Worm (Caenorhabditis elegans) whole organism, late embryonic: ENCODE data around the gene F47B10.6.

Experiments
- C38D4.7 ChIP-seq: fragments of 200-800 bp; sonication (Bioruptor generic); optimal IDR thresholded peaks from 2 replicates; lab custom pipeline; 2018; ENCODE audit warnings: mild to moderate bottlenecking, missing genetic modification characterization, moderate library complexity, missing compliant biosample characterization
- F13H6.1 ChIP-seq: sonication (generic microtip); optimal IDR thresholded peaks from 2 replicates; lab custom pipeline; 2016; ENCODE audit warnings: missing genetic modification characterization, missing compliant biosample characterization
- K09A11.1 ChIP-seq: sonication (generic microtip); optimal IDR thresholded peaks from 2 replicates; lab custom pipeline; 2017; ENCODE audit warnings: antibody characterized with exemption, mild to moderate bottlenecking, missing genetic modification characterization, missing compliant biosample characterization; ENCODE audit not compliant: insufficient read depth
- Y22D7AL.16 ChIP-seq: sonication (generic microtip); optimal IDR thresholded peaks from 2 replicates; lab custom pipeline; 2016; ENCODE audit warnings: missing genetic modification characterization, missing compliant biosample characterization
- ceh-14 ChIP-seq: sonication (generic microtip); optimal IDR thresholded peaks from 2 replicates; lab custom pipeline; 2016; ENCODE audit warnings: missing genotype, missing genetic modification characterization, missing compliant biosample characterization
- ceh-18 ChIP-seq: sonication (generic microtip); optimal IDR thresholded peaks from 2 replicates; lab custom pipeline; 2016; ENCODE audit warnings: missing genetic modification characterization, missing compliant biosample characterization
- ceh-19 ChIP-seq: fragments of 200-800 bp; sonication (Bioruptor generic); optimal IDR thresholded peaks from 2 replicates; lab custom pipeline; 2018; ENCODE audit warnings: mild to moderate bottlenecking, missing genetic modification characterization, missing compliant biosample characterization
- ceh-2 ChIP-seq: sonication (generic microtip); optimal IDR thresholded peaks from 2 replicates; lab custom pipeline; 2016; ENCODE audit warnings: missing genotype, missing genetic modification characterization, missing compliant biosample characterization
- ceh-22 ChIP-seq: sonication (generic microtip); optimal IDR thresholded peaks from 2 replicates; lab custom pipeline; 2017; ENCODE audit warnings: missing biosample characterization, missing genetic modification characterization
- ceh-30 ChIP-seq: fragments of 150-350 bp; optimal IDR thresholded peaks from 2 replicates; lab custom pipeline; 2014; ENCODE audit warnings: missing biosample characterization, missing genetic modification characterization
- ceh-31 ChIP-seq: sonication (generic microtip); optimal IDR thresholded peaks from 2 replicates; lab custom pipeline; 2016; ENCODE audit warnings: missing genetic modification characterization, missing compliant biosample characterization
- ceh-34 ChIP-seq: sonication (generic microtip); optimal IDR thresholded peaks from 2 replicates; lab custom pipeline; 2016; ENCODE audit warnings: mild to moderate bottlenecking, missing genetic modification characterization, missing compliant biosample characterization
- ceh-45 ChIP-seq: fragments of 200-800 bp; sonication (Bioruptor generic); IDR thresholded peaks from 2 replicates; pipeline ENCODE4 v1.3.6; 2022; ENCODE audit warnings: missing genetic modification reagents, missing genetic modification characterization, missing compliant biosample characterization
- ceh-6 ChIP-seq: fragments of 200-800 bp; sonication (Bioruptor generic); optimal IDR thresholded peaks from 2 replicates; lab custom pipeline; 2018; ENCODE audit warnings: mild to moderate bottlenecking, missing genetic modification characterization, missing compliant biosample characterization
- che-1 ChIP-seq: sonication (generic microtip); optimal IDR thresholded peaks from 2 replicates; lab custom pipeline; 2016; ENCODE audit warnings: mild to moderate bottlenecking, missing genetic modification characterization, missing compliant biosample characterization
- elt-2 ChIP-seq: sonication (generic microtip); optimal IDR thresholded peaks from 2 replicates; lab custom pipeline; 2016; ENCODE audit warnings: missing genetic modification reagents, missing genetic modification characterization, missing compliant biosample characterization
- ets-4 ChIP-seq: sonication (generic microtip); optimal IDR thresholded peaks from 2 replicates; lab custom pipeline; 2016; ENCODE audit warnings: missing genetic modification characterization, missing compliant biosample characterization
- fkh-10 ChIP-seq: fragments of 150-350 bp; optimal IDR thresholded peaks from 2 replicates; lab custom pipeline; 2014; ENCODE audit warnings: missing biosample characterization, missing genetic modification reagents, missing genetic modification characterization
- fkh-6 ChIP-seq: sonication (generic microtip); optimal IDR thresholded peaks from 2 replicates; lab custom pipeline; 2016; ENCODE audit warnings: missing genetic modification characterization, missing compliant biosample characterization
- gmeb-2 ChIP-seq: sonication (generic microtip); optimal IDR thresholded peaks from 2 replicates; lab custom pipeline; 2016; ENCODE audit warnings: missing genetic modification characterization, inconsistent platforms, missing compliant biosample characterization
- hlh-13 ChIP-seq: fragments of 200-800 bp; sonication (Bioruptor generic); optimal IDR thresholded peaks from 2 replicates; lab custom pipeline; 2018; ENCODE audit warnings: mild to moderate bottlenecking, missing genetic modification characterization, missing compliant biosample characterization
- hlh-15 ChIP-seq: sonication (generic microtip); optimal IDR thresholded peaks from 2 replicates; lab custom pipeline; 2016; ENCODE audit warnings: missing genetic modification characterization, missing compliant biosample characterization
- hlh-30 ChIP-seq: sonication (generic microtip); optimal IDR thresholded peaks from 2 replicates; lab custom pipeline; 2017; ENCODE audit warnings: antibody characterized with exemption, missing genetic modification characterization, missing compliant biosample characterization; ENCODE audit not compliant: insufficient read depth
- hlh-6 ChIP-seq: sonication (generic microtip); optimal IDR thresholded peaks from 2 replicates; lab custom pipeline; 2016; ENCODE audit warnings: missing genotype, missing genetic modification characterization, missing compliant biosample characterization
- lim-6 ChIP-seq: sonication (generic microtip); optimal IDR thresholded peaks from 2 replicates; lab custom pipeline; 2016; ENCODE audit warnings: missing genetic modification characterization, missing compliant biosample characterization
- mec-3 ChIP-seq: sonication (generic microtip); optimal IDR thresholded peaks from 2 replicates; lab custom pipeline; 2016; ENCODE audit warnings: borderline replicate concordance, missing genetic modification characterization, missing compliant biosample characterization
- nfya-1 ChIP-seq: sonication (generic microtip); optimal IDR thresholded peaks from 2 replicates; lab custom pipeline; 2017; ENCODE audit warnings: missing genetic modification characterization, mild to moderate bottlenecking, missing compliant biosample characterization, antibody characterized with exemption, moderate library complexity
- nhr-11 ChIP-seq: fragments of 150-350 bp; optimal IDR thresholded peaks from 2 replicates; lab custom pipeline; 2014; ENCODE audit warnings: missing biosample characterization, missing genetic modification characterization
- nhr-232 ChIP-seq: sonication (generic microtip); optimal IDR thresholded peaks from 2 replicates; lab custom pipeline; 2016; ENCODE audit warnings: missing genetic modification characterization, missing compliant biosample characterization
- odd-2 ChIP-seq: sonication (generic microtip); optimal IDR thresholded peaks from 2 replicates; lab custom pipeline; 2017; ENCODE audit warnings: antibody characterized with exemption, mild to moderate bottlenecking, missing genetic modification characterization, missing compliant biosample characterization
- pag-3 ChIP-seq: sonication (generic microtip); optimal IDR thresholded peaks from 2 replicates; lab custom pipeline; 2016; ENCODE audit warnings: missing compliant biosample characterization, missing genetic modification characterization, borderline replicate concordance
- pat-9 ChIP-seq: fragments of 200-800 bp; sonication (Bioruptor generic); optimal IDR thresholded peaks from 2 replicates; lab custom pipeline; 2018; ENCODE audit warnings: mild to moderate bottlenecking, missing genetic modification characterization, moderate library complexity, missing compliant biosample characterization
- pax-1 ChIP-seq: fragments of 150-350 bp; optimal IDR thresholded peaks from 2 replicates; lab custom pipeline; 2014; ENCODE audit warnings: missing biosample characterization, missing genetic modification characterization
- pha-2 ChIP-seq: sonication (generic microtip); optimal IDR thresholded peaks from 2 replicates; lab custom pipeline; 2017; ENCODE audit warnings: mild to moderate bottlenecking, missing genetic modification characterization, missing compliant biosample characterization
- pqm-1 ChIP-seq: sonication (generic microtip); optimal IDR thresholded peaks from 2 replicates; lab custom pipeline; 2016; ENCODE audit warnings: missing genetic modification characterization, missing compliant biosample characterization
- pros-1 ChIP-seq: fragments of 150-350 bp; optimal IDR thresholded peaks from 2 replicates; lab custom pipeline; 2014; ENCODE audit warnings: missing biosample characterization, missing genetic modification reagents, missing genetic modification characterization
- sox-2 ChIP-seq: fragments of 200-800 bp; sonication (Bioruptor generic); IDR thresholded peaks from 2 replicates; pipeline ENCODE4 v1.3.6; 2022; ENCODE audit warnings: missing genetic modification reagents, missing genetic modification characterization, missing compliant biosample characterization
- sox-4 ChIP-seq: sonication (generic microtip); optimal IDR thresholded peaks from 2 replicates; lab custom pipeline; 2017; ENCODE audit warnings: mild to moderate bottlenecking, missing genetic modification characterization, inconsistent platforms, missing compliant biosample characterization
- tbx-2 ChIP-seq: sonication (generic microtip); optimal IDR thresholded peaks from 2 replicates; lab custom pipeline; 2016; ENCODE audit warnings: missing genetic modification characterization, missing compliant biosample characterization
- ttx-3 ChIP-seq: sonication (generic microtip); optimal IDR thresholded peaks from 2 replicates; lab custom pipeline; 2016; ENCODE audit warnings: missing genetic modification reagents, missing genetic modification characterization, missing compliant biosample characterization
- unc-3 ChIP-seq, 2 experiments: fragments of 200-800 bp in 1 of 2; sonication (Bioruptor generic) in 1 of 2; sonication (generic microtip) in 1 of 2; conservative IDR thresholded peaks in 1 of 2; optimal IDR thresholded peaks in 1 of 2; 2 replicates each; pipeline versions ENCODE4 v1.3.6 to Lab custom; 2016 to 2022; ENCODE audit warnings: missing compliant biosample characterization in 2 of 2, missing genetic modification characterization in 2 of 2, missing genetic modification reagents in 1 of 2
- unc-42 ChIP-seq: sonication (generic microtip); optimal IDR thresholded peaks from 2 replicates; lab custom pipeline; 2016; ENCODE audit warnings: missing genotype, missing genetic modification characterization, missing compliant biosample characterization
- unc-55 ChIP-seq: sonication (generic microtip); optimal IDR thresholded peaks from 2 replicates; lab custom pipeline; 2017; ENCODE audit warnings: missing biosample characterization, missing genetic modification reagents, missing genetic modification characterization
- unc-86 ChIP-seq: sonication (generic microtip); optimal IDR thresholded peaks from 2 replicates; lab custom pipeline; 2016; ENCODE audit warnings: missing genetic modification characterization, missing compliant biosample characterization

F47B10.6 gene

DNA sequence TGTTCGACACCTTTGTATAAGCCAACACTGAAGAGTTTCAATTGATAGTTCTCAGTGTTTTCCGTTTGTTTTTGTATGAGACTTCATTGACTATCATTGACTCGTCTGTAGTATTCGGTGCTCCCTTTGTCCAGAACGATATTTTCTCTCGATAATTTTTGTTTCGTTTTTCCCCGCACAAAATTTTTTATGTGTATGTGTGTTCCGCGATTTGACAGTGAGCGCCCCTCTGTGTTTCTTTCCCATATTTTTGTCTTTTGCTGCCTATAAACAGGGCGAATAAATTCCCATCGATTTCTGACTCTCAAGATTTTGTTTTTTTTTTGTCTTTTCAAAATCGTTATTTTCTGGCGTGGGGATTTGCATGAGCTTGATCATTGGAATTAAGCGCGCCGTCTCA, 5.1 kb upstream of the F47B10.6 start, which contains the start of gene T21E8.7:
Gene T21E8.7, plus strand, starts transcription at position 301 of the 400 bp plus-strand sequence.
- TF ChIP-seq ceh-18 (no peak), nhr-11 (no peak), sox-2 (GFP tag; lab: Robert Waterston, UW) (no peak), pag-3 (tag; lab: Kevin White, UChicago) (no peak), ceh-30 (tag; lab: Kevin White, UChicago) (no peak), unc-86 (tag; lab: Kevin White, UChicago) (no peak), pha-2 (tag; lab: Kevin White, UChicago) (no peak), F13H6.1 (tag; lab: Kevin White, UChicago) (no peak), ceh-6 (GFP tag; lab: Kevin White, UChicago) (no peak), ceh-34 (tag; lab: Kevin White, UChicago) (no peak), hlh-30 (no peak), pax-1 (tag; lab: Kevin White, UChicago) (no peak), ceh-19 (GFP tag; lab: Kevin White, UChicago) (no peak), ceh-14 (tag; lab: Kevin White, UChicago) (no peak), Y22D7AL.16 (tag; lab: Kevin White, UChicago) (no peak), tbx-2 (no peak), nhr-232 (tag; lab: Kevin White, UChicago) (no peak), ttx-3 (tag; lab: Kevin White, UChicago) (no peak), fkh-6 (tag; lab: Kevin White, UChicago) (no peak)
- TF ChIP-seq, all 69 proteins: peak for 0

DNA sequence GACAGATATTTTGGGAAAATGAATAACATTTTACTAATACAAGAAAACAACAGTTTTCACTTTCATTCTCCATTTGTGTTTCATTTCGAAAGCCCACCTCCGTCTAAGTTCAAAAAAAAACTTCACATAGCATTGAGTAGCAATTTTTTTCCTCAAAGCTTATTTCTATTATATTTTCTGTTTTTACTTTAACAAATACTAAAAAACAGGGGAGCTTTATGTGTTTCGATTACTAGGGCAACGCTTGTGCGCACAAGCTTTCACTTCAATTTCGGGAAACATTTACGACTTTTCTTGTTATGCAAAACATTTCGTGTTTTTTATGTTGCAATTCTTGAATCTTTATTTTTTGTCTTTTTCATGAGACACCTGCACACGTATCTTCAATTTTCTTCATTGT, 2.4 kb upstream of the F47B10.6 start, which contains the start of gene T21E8.5:
Gene T21E8.5, plus strand, starts transcription at position 301 of the 400 bp plus-strand sequence.
- TF ChIP-seq ceh-22 (no peak), gmeb-2 (tag; lab: Kevin White, UChicago) (no peak)

DNA sequence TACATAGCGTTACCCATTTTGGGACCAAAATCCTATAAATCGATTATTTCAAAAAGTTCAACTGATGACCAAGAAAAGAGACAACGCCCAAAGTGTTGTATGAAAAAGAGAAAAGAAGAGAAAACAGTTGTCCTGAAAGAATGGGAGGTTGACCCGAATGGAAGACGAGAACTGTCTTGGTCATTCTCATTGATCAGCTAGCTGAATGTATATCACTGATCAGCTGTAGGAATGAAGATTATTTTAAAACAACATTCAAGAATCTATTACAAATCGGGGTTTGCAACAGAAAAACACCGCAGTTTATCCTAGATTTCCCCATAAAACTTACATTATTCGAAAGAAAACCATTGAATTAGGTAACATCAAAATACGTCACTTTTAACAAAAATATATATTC, 2.2 kb downstream of the F47B10.6 start, which contains the start of gene F47B10.5:
Gene F47B10.5, minus strand, starts transcription at position 101 of the 400 bp plus-strand sequence.
- TF ChIP-seq fkh-6 (tag; lab: Kevin White, UChicago) (no peak), unc-42 (tag; lab: Kevin White, UChicago) (no peak), K09A11.1 (no peak), ceh-31 (tag; lab: Kevin White, UChicago) (no peak), mec-3 (tag; lab: Kevin White, UChicago) (no peak), unc-3 (GFP tag; conservative IDR thresholded peaks at IDR 0.05; lab: Robert Waterston, UW) (no peak), unc-3 (tag; optimal IDR thresholded peaks at IDR 0.05; lab: Kevin White, UChicago) (no peak), sox-2 (GFP tag; lab: Robert Waterston, UW) (no peak), che-1 (tag; lab: Kevin White, UChicago) (no peak), pqm-1 (tag; lab: Kevin White, UChicago) (no peak), hlh-6 (tag; lab: Kevin White, UChicago) (no peak)
- TF ChIP-seq, all 69 proteins: peak for 0

- TF ChIP-seq C38D4.7 = no peak
- TF ChIP-seq Y22D7AL.16 (tag; lab: Kevin White, UChicago) = no peak
- TF ChIP-seq ets-4 (tag; lab: Kevin White, UChicago) = no peak
- TF ChIP-seq hlh-13 (GFP tag; lab: Kevin White, UChicago) = no peak
- no peak for TF ChIP-seq ceh-2 (tag; lab: Kevin White, UChicago)
- TF ChIP-seq che-1 (tag; lab: Kevin White, UChicago) = no peak
- no peak for TF ChIP-seq nfya-1 (tag; lab: Kevin White, UChicago)
- TF ChIP-seq elt-2 (tag; lab: Kevin White, UChicago) = no peak
- no peak for TF ChIP-seq pat-9 (tag; lab: Kevin White, UChicago)
- no peak for TF ChIP-seq ceh-14 (tag; lab: Kevin White, UChicago)
- no peak for TF ChIP-seq ceh-45 (GFP tag; lab: Robert Waterston, UW)
- no peak for TF ChIP-seq odd-2
- TF ChIP-seq F13H6.1 (tag; lab: Kevin White, UChicago) = no peak
- no peak for TF ChIP-seq lim-6
- TF ChIP-seq unc-55 (GFP tag; lab: Kevin White, UChicago) = no peak
- TF ChIP-seq pros-1 = no peak
- no peak for TF ChIP-seq fkh-10 (GFP tag; lab: Kevin White, UChicago)
- no peak for TF ChIP-seq hlh-15 (tag; lab: Kevin White, UChicago)
- TF ChIP-seq sox-4 (tag; lab: Kevin White, UChicago) = no peak
- no peak for TF ChIP-seq K09A11.1
Observed at ce11 chrX:10890965-10891364, 2.7 kb downstream of the F47B10.6 start, which contains the start of gene F47B10.4. Gene F47B10.4, plus strand, starts transcription at chrX:10891265.
